Fruit fly (Drosophila melanogaster) whole organism, embryonic: ENCODE measurements around the gene CG1575.

ENCODE experiments used
- Atf-2 ChIP-seq: fragments of 200-800 bp; sonication (Bioruptor generic); optimal IDR thresholded peaks from 2 replicates; lab custom pipeline; 2016; ENCODE audit warnings: missing biosample characterization, missing genetic modification characterization
- Blimp-1 ChIP-seq: fragments of 200-800 bp; sonication (Bioruptor generic); optimal IDR thresholded peaks from 3 replicates; lab custom pipeline; 2018; ENCODE audit warnings: missing biosample characterization, missing genetic modification characterization, mild to moderate bottlenecking, moderate library complexity, missing genetic modification reagents
- BtbVII ChIP-seq: fragments of 200-800 bp; sonication (Bioruptor generic); optimal IDR thresholded peaks from 3 replicates; lab custom pipeline; 2017; ENCODE audit warnings: missing biosample characterization, mild to moderate bottlenecking, missing genetic modification characterization
- Bteb2 ChIP-seq: fragments of 200-800 bp; sonication (Bioruptor generic); optimal IDR thresholded peaks from 2 replicates; lab custom pipeline; 2016; ENCODE audit warnings: missing biosample characterization, missing genetic modification characterization
- CG10267 ChIP-seq: fragments of 200-800 bp; sonication (Bioruptor generic); optimal IDR thresholded peaks from 2 replicates; lab custom pipeline; 2018; ENCODE audit warnings: missing biosample characterization, mild to moderate bottlenecking, missing genetic modification characterization, moderate library complexity
- CG13123 ChIP-seq: fragments of 200-800 bp; sonication (Bioruptor generic); optimal IDR thresholded peaks from 2 replicates; lab custom pipeline; 2016; ENCODE audit warnings: missing biosample characterization, missing genetic modification characterization
- CG14441 ChIP-seq: fragments of 200-800 bp; sonication (Bioruptor generic); IDR thresholded peaks from 2 replicates; pipeline ENCODE4 v1.3.6; 2022; ENCODE audit warnings: missing biosample characterization, missing genetic modification characterization
- CG15514 ChIP-seq: fragments of 200-800 bp; sonication (Bioruptor generic); optimal IDR thresholded peaks from 3 replicates; lab custom pipeline; 2017; ENCODE audit warnings: missing biosample characterization, missing genetic modification characterization, mild to moderate bottlenecking, moderate library complexity, missing genetic modification reagents
- CG16863 ChIP-seq: fragments of 200-800 bp; sonication (Bioruptor generic); optimal IDR thresholded peaks from 3 replicates; lab custom pipeline; 2016; ENCODE audit warnings: missing biosample characterization, missing genetic modification characterization
- CG18262 ChIP-seq: fragments of 200-800 bp; optimal IDR thresholded peaks from 3 replicates; lab custom pipeline; 2019; ENCODE audit warnings: missing biosample characterization, mild to moderate bottlenecking, missing genetic modification characterization, moderate library complexity
- CG18619 ChIP-seq: fragments of 200-800 bp; sonication (Bioruptor generic); optimal IDR thresholded peaks from 3 replicates; lab custom pipeline; 2017; ENCODE audit warnings: missing biosample characterization, mild to moderate bottlenecking, missing genetic modification characterization
- CG2199 ChIP-seq: fragments of 200-800 bp; sonication (Bioruptor generic); IDR thresholded peaks from 3 replicates; pipeline ENCODE4 v1.3.6; 2022; ENCODE audit warnings: missing biosample characterization, missing genetic modification characterization
- CG30020 ChIP-seq: fragments of 200-800 bp; optimal IDR thresholded peaks from 2 replicates; lab custom pipeline; 2019; ENCODE audit warnings: missing biosample characterization, mild to moderate bottlenecking, missing genetic modification characterization, moderate library complexity
- CG34422 ChIP-seq: fragments of 200-800 bp; sonication (Bioruptor generic); IDR thresholded peaks from 3 replicates; pipeline ENCODE4 v1.3.6; 2022; ENCODE audit warnings: missing biosample characterization, missing genetic modification characterization
- CG4404 ChIP-seq: fragments of 200-800 bp; sonication (Bioruptor generic); IDR thresholded peaks from 2 replicates; pipeline ENCODE4 v1.3.6; 2022; ENCODE audit warnings: missing biosample characterization, missing genetic modification characterization
- CG4424 ChIP-seq: fragments of 200-800 bp; sonication (Bioruptor generic); optimal IDR thresholded peaks from 3 replicates; lab custom pipeline; 2016; ENCODE audit warnings: missing biosample characterization, missing genetic modification characterization
- CG6854 ChIP-seq: fragments of 200-800 bp; sonication (Bioruptor generic); optimal IDR thresholded peaks from 3 replicates; lab custom pipeline; 2017; ENCODE audit warnings: missing biosample characterization, mild to moderate bottlenecking, missing genetic modification characterization
- CG7786 ChIP-seq: fragments of 200-800 bp; sonication (Bioruptor generic); optimal IDR thresholded peaks from 2 replicates; lab custom pipeline; 2016; ENCODE audit warnings: missing biosample characterization, missing genetic modification characterization
- CTCF ChIP-seq: fragments of 200-800 bp; sonication (Bioruptor generic); optimal IDR thresholded peaks from 2 replicates; lab custom pipeline; 2017; ENCODE audit warnings: missing biosample characterization, mild to moderate bottlenecking, missing genetic modification characterization, moderate library complexity
- Dref ChIP-seq: fragments of 200-800 bp; sonication (Bioruptor generic); IDR thresholded peaks from 2 replicates; pipeline ENCODE4 v1.3.6; 2022; ENCODE audit warnings: missing biosample characterization, missing genetic modification characterization
- E2f2 ChIP-seq: fragments of 200-800 bp; sonication (Bioruptor generic); IDR thresholded peaks from 2 replicates; pipeline ENCODE4 v1.3.6; 2022; ENCODE audit warnings: missing biosample characterization, missing genetic modification characterization
- Eip74EF ChIP-seq, 2 experiments: fragments of 200-800 bp in 1 of 2; fragments of >200 bp in 1 of 2; sonication (Bioruptor generic) in 1 of 2; optimal IDR thresholded peaks; 2 replicates each; lab custom pipeline; 2017 to 2019; ENCODE audit warnings: missing biosample characterization in 2 of 2, missing genetic modification characterization in 2 of 2, mild to moderate bottlenecking in 1 of 2, moderate library complexity in 1 of 2
- Elba2 ChIP-seq: fragments of 200-800 bp; sonication (Bioruptor generic); optimal IDR thresholded peaks from 3 replicates; lab custom pipeline; 2016; ENCODE audit warnings: missing biosample characterization, missing genetic modification characterization
- HmgZ ChIP-seq: fragments of 200-800 bp; sonication (Bioruptor generic); optimal IDR thresholded peaks from 2 replicates; lab custom pipeline; 2018; ENCODE audit warnings: missing biosample characterization, mild to moderate bottlenecking, missing genetic modification characterization
- Hmr ChIP-seq: fragments of 200-800 bp; sonication (Bioruptor generic); optimal IDR thresholded peaks from 3 replicates; lab custom pipeline; 2017; ENCODE audit warnings: mild to moderate bottlenecking, missing biosample characterization, missing genetic modification reagents, missing genetic modification characterization
- Hmx ChIP-seq: fragments of 200-800 bp; sonication (Bioruptor generic); optimal IDR thresholded peaks from 2 replicates; lab custom pipeline; 2016; ENCODE audit warnings: missing biosample characterization, missing genetic modification characterization
- Hr78 ChIP-seq, 2 experiments: fragments of 200-800 bp in 1 of 2; fragments of >200 bp in 1 of 2; sonication (Bioruptor generic) in 1 of 2; optimal IDR thresholded peaks; 2 replicates each; lab custom pipeline; 2017 to 2019; ENCODE audit warnings: missing biosample characterization in 2 of 2, missing genetic modification characterization in 2 of 2, mild to moderate bottlenecking in 1 of 2, moderate library complexity in 1 of 2
- Hsf ChIP-seq: fragments of 200-800 bp; sonication (Bioruptor generic); optimal IDR thresholded peaks from 3 replicates; lab custom pipeline; 2016; ENCODE audit warnings: missing biosample characterization, missing genetic modification characterization
- MTF-1 ChIP-seq: fragments of 200-800 bp; sonication (Bioruptor generic); optimal IDR thresholded peaks from 2 replicates; lab custom pipeline; 2018; ENCODE audit warnings: missing biosample characterization, mild to moderate bottlenecking, missing genetic modification characterization, borderline replicate concordance
- Meics ChIP-seq: fragments of 200-800 bp; sonication (Bioruptor generic); optimal IDR thresholded peaks from 2 replicates; lab custom pipeline; 2017; ENCODE audit warnings: missing biosample characterization, mild to moderate bottlenecking, missing genetic modification characterization
- Myb ChIP-seq: fragments of 200-800 bp; sonication (Bioruptor generic); optimal IDR thresholded peaks from 2 replicates; lab custom pipeline; 2016; ENCODE audit warnings: missing biosample characterization, missing genetic modification characterization
- Rx ChIP-seq: fragments of 200-800 bp; sonication (Bioruptor generic); IDR thresholded peaks from 2 replicates; pipeline ENCODE4 v1.3.6; 2022; ENCODE audit warnings: missing biosample characterization, missing genetic modification characterization
- ash1 ChIP-seq: fragments of 200-800 bp; sonication (Bioruptor generic); optimal IDR thresholded peaks from 2 replicates; lab custom pipeline; 2018; ENCODE audit warnings: missing biosample characterization, mild to moderate bottlenecking, missing genetic modification characterization
- bab2 ChIP-seq: fragments of 200-800 bp; sonication (Bioruptor generic); optimal IDR thresholded peaks from 2 replicates; lab custom pipeline; 2016; ENCODE audit warnings: missing biosample characterization, missing genetic modification characterization
- crp ChIP-seq, 2 experiments: fragments of 200-800 bp; sonication (Bioruptor generic); optimal IDR thresholded peaks; 2 replicates in 1 of 2; 3 replicates in 1 of 2; lab custom pipeline; 2017; ENCODE audit warnings: missing biosample characterization in 2 of 2, missing genetic modification characterization in 2 of 2, mild to moderate bottlenecking in 1 of 2, moderate library complexity in 1 of 2
- fru ChIP-seq: fragments of >200 bp; optimal IDR thresholded peaks from 2 replicates; lab custom pipeline; 2017
- inv ChIP-seq: fragments of 200-800 bp; sonication (Bioruptor generic); IDR thresholded peaks from 2 replicates; pipeline ENCODE4 v1.3.6; 2022; ENCODE audit warnings: missing biosample characterization, missing genetic modification characterization; ENCODE audit not compliant: partially characterized antibody
- jigr1 ChIP-seq: fragments of 200-800 bp; sonication (Bioruptor generic); IDR thresholded peaks from 3 replicates; pipeline ENCODE4 v1.3.6; 2022; ENCODE audit warnings: missing biosample characterization, missing genetic modification characterization
- ken ChIP-seq: fragments of 200-800 bp; sonication (Bioruptor generic); IDR thresholded peaks from 3 replicates; pipeline ENCODE4 v1.3.6; 2022; ENCODE audit warnings: missing biosample characterization, missing genetic modification characterization
- knrl ChIP-seq: fragments of 200-800 bp; sonication (Bioruptor generic); IDR thresholded peaks from 3 replicates; pipeline ENCODE4 v1.3.6; 2022; ENCODE audit warnings: missing biosample characterization, missing genetic modification characterization; ENCODE audit not compliant: partially characterized antibody
- ro ChIP-seq: fragments of 200-800 bp; sonication (Bioruptor generic); IDR thresholded peaks from 2 replicates; pipeline ENCODE4 v1.3.6; 2022; ENCODE audit warnings: missing biosample characterization, missing genetic modification characterization
- sc ChIP-seq, 3 experiments: fragments of >200 bp in 2 of 3; fragments of 200-800 bp in 1 of 3; sonication (Bioruptor generic) in 1 of 3; optimal IDR thresholded peaks; 2 replicates in 2 of 3; 3 replicates in 1 of 3; lab custom pipeline; 2017; ENCODE audit warnings: mild to moderate bottlenecking in 1 of 3, missing biosample characterization in 1 of 3, missing genetic modification characterization in 1 of 3, missing genetic modification reagents in 1 of 3
- schlank ChIP-seq: fragments of 200-800 bp; sonication (Bioruptor generic); optimal IDR thresholded peaks from 2 replicates; lab custom pipeline; 2018; ENCODE audit warnings: missing biosample characterization, mild to moderate bottlenecking, missing genetic modification characterization
- scrt ChIP-seq: fragments of 200-800 bp; sonication (Bioruptor generic); optimal IDR thresholded peaks from 2 replicates; lab custom pipeline; 2018; ENCODE audit warnings: missing biosample characterization, mild to moderate bottlenecking, missing genetic modification characterization, moderate library complexity
- shn ChIP-seq: fragments of 200-800 bp; sonication (Bioruptor generic); optimal IDR thresholded peaks from 3 replicates; lab custom pipeline; 2016; ENCODE audit warnings: missing biosample characterization, missing genetic modification characterization
- sqz ChIP-seq: fragments of 200-800 bp; sonication (Bioruptor generic); optimal IDR thresholded peaks from 3 replicates; lab custom pipeline; 2018; ENCODE audit warnings: missing biosample characterization, mild to moderate bottlenecking, missing genetic modification characterization
- sr ChIP-seq: fragments of 200-800 bp; sonication (Bioruptor generic); IDR thresholded peaks from 3 replicates; pipeline ENCODE4 v1.3.6; 2022; ENCODE audit warnings: missing biosample characterization, missing genetic modification characterization
- tap ChIP-seq: fragments of 200-800 bp; optimal IDR thresholded peaks from 3 replicates; lab custom pipeline; 2019; ENCODE audit warnings: missing biosample characterization, mild to moderate bottlenecking, missing genetic modification characterization, moderate library complexity
- toy ChIP-seq: fragments of 200-800 bp; sonication (Bioruptor generic); IDR thresholded peaks from 2 replicates; pipeline ENCODE4 v1.3.6; 2022; ENCODE audit warnings: missing biosample characterization, missing genetic modification characterization

Gene CG1575

DNA sequence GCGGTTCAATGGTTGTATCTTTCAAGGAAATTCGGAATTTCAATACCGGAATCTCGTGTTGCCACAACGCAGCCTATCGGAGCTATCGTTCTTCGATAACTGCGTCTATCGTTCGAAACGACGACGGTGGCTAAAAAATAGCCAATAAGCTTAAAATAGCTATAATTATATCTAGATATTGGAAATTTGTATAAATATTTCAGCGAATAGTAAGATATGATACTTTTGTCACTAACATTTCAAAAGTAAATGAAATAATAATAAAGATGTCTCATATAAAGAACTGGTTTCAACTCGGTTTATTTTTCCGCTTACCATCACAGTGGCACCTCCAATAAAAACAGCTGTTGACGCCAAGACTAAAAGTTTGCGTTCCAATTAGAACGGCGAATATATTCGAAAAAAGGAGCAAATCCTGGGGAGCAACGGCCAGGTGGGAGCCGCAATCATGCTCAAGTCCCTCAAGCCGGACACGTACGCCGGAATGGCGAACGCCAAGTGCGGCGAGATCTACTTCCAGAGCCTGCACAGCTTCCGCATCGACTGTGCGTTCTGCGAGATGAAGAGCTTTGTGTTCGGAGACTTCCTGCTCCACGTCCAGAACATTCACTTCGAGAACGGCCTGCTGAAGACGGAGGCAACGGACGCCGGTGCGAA, 28.8 kb downstream of the CG1575 start, which contains the start of the genes alpha-PheRS and CG2129 (continued):
- no peak for TF ChIP-seq bab2
- no peak for TF ChIP-seq Myb
- TF ChIP-seq jigr1 (GFP tag; lab: Robert Waterston, UW), result no peak
- no peak for TF ChIP-seq Atf-2 (GFP tag; lab: Kevin White, UChicago)
- peak in 1 of 2 experiments; percentile 15 for TF ChIP-seq Eip74EF (GFP tag; optimal IDR thresholded peaks at IDR 0.05; lab: Kevin White, UChicago)
- no peak for TF ChIP-seq Rx
- no peak for TF ChIP-seq ken
- TF ChIP-seq toy (GFP tag; lab: Robert Waterston, UW), result no peak
- TF ChIP-seq CG30020 (tag; lab: Kevin White, UChicago), result peak; percentile 15
- no peak for TF ChIP-seq shn (GFP tag; lab: Kevin White, UChicago)
- no peak for TF ChIP-seq fru (lab: Kevin White, UChicago)

DNA sequence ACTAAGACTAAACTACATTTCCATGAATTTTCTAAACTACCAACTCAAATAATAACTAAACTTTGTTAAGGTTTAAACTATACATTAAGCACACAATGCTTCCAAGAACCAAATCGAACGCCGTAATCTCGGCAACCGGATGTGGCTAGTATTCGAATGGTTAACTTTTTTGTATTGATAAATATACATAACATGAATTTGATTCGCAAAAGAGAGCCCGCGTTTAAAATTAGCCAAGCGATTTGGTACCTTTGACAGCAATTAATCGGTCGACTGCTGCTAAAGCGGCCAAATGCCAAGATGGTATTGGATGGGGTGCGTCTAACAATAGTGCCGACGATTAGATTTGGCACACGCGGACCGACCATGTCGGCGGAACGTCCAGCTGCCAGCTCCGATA, 30.8 kb downstream of the CG1575 start, which contains the start of gene CG15336:
Gene CG15336 (plus strand): TSS at position 301 of the 400 bp plus-strand sequence.
- TF ChIP-seq tap (no peak), Blimp-1 (GFP tag; lab: Kevin White, UChicago) (no peak), ash1 (GFP tag; lab: Kevin White, UChicago) (no peak), Hmx (GFP tag; lab: Kevin White, UChicago) (no peak), CG4404 (no peak), CG2199 (GFP tag; lab: Robert Waterston, UW) (no peak), scrt (GFP tag; lab: Kevin White, UChicago) (no peak), knrl (no peak), sc (optimal IDR thresholded peaks at IDR 0.05; lab: Kevin White, UChicago) (no peak), sc (GFP tag; optimal IDR thresholded peaks at IDR 0.05; lab: Kevin White, UChicago) (no peak), crp (GFP tag; optimal IDR thresholded peaks at IDR 0.05; lab: Kevin White, UChicago) (no peak), MTF-1 (no peak), ro (GFP tag; lab: Robert Waterston, UW) (no peak), HmgZ (tag; lab: Kevin White, UChicago) (no peak), Hr78 (GFP tag; optimal IDR thresholded peaks at IDR 0.05; lab: Kevin White, UChicago) (no peak), schlank (tag; lab: Kevin White, UChicago) (no peak), CG16863 (GFP tag; lab: Kevin White, UChicago) (no peak), CG18262 (tag; lab: Kevin White, UChicago) (no peak), Eip74EF (GFP tag; optimal IDR thresholded peaks at IDR 0.05; lab: Kevin White, UChicago) (no peak), CG34422 (no peak), CG14441 (GFP tag; lab: Robert Waterston, UW) (no peak)

DNA sequence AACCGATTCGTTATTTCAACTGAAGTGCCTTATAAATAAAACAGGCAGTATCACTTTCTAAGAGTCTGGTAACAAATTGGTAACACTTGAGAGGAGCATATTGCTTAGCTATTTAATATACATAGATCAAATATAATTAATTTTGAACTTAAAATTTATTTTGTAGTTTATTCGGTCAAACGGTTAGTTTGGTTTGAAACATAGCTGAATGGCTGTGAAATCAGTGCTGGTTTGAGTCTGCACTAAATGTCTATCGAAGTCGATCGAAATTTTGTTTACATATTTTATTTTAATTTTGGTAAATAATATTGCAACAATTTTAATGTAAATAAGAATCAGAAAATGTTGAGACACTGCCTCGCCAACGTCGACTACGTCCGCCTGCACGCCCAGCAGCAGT, 31.7 kb downstream of the CG1575 start, which contains the start of gene CG10959:
Gene CG10959 (plus strand): TSS at position 228 of the 400 bp plus-strand sequence.
- TF ChIP-seq CG4424 (GFP tag; lab: Kevin White, UChicago) (no peak), CG6854 (GFP tag; lab: Kevin White, UChicago) (no peak), Hsf (GFP tag; lab: Kevin White, UChicago) (no peak), Elba2 (GFP tag; lab: Kevin White, UChicago) (no peak), inv (GFP tag; lab: Robert Waterston, UW) (no peak), CG18619 (no peak), E2f2 (GFP tag; lab: Robert Waterston, UW) (peak; percentile 70), sqz (GFP tag; lab: Kevin White, UChicago) (no peak), Bteb2 (GFP tag; lab: Kevin White, UChicago) (no peak), CG10267 (tag; lab: Kevin White, UChicago) (peak; percentile 31), sr (GFP tag; lab: Robert Waterston, UW) (no peak), Dref (peak; percentile 66), CG7786 (GFP tag; lab: Kevin White, UChicago) (no peak), Hmr (GFP tag; lab: Kevin White, UChicago) (no peak), CTCF (GFP tag; lab: Kevin White, UChicago) (peak; percentile 22), CG15514 (GFP tag; lab: Kevin White, UChicago) (peak; percentile 67), Myb (peak; percentile 3), Meics (GFP tag; lab: Kevin White, UChicago) (no peak), BtbVII (GFP tag; lab: Kevin White, UChicago) (no peak), CG13123 (no peak)
